Fruit fly (Drosophila melanogaster): Measurements from ENCODE around the gene CG45122.
A peak's percentile ranks its signal among the peaks of the same experiment; 100 is the strongest.

The CG45122 gene

DNA sequence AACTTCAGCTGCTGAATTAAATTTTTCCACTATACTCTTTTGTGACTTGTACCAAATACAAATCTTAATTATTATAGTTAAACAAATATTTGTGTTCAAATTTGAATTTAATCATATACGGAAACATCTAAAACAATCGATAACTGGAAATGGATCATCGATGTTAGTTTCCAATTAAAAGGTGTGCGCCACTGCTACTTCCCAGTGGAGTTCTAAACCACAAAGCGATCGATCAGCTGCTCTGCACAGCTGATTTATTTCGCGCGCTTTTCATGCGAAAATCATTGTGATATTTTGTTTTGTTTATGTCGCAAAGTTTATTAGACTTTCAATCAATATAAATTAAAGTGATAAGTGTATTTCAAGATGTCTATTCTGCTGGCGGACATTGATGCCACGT, 44.4 kb downstream of the CG45122 start, which contains the start of gene timeout (continued):
- TF ChIP-seq CG33213 (GFP tag; optimal IDR thresholded peaks at IDR 0.05) (peak; percentile 27), CG42726 (GFP tag; IDR thresholded peaks at IDR 0.05; ENCODE audit: partially characterized antibody) (peak; percentile 47; the same call in 1 of the 2 replicates), hkb (optimal IDR thresholded peaks at IDR 0.05) (no peak), hkb (GFP tag; IDR thresholded peaks at IDR 0.05) (no peak), MBD-R2 (GFP tag; IDR thresholded peaks at IDR 0.05) (peak; percentile 87), insv (GFP tag; optimal IDR thresholded peaks at IDR 0.05) (peak in 1 of 2 experiments; percentile 88), PHDP (tag; optimal IDR thresholded peaks at IDR 0.05) (no peak), toy (GFP tag; IDR thresholded peaks at IDR 0.05) (no peak), trem (tag; optimal IDR thresholded peaks at IDR 0.05) (peak; percentile 93), stc (GFP tag; IDR thresholded peaks at IDR 0.05) (no peak), CG10147 (GFP tag; optimal IDR thresholded peaks at IDR 0.05) (no peak), fd102C (GFP tag; optimal IDR thresholded peaks at IDR 0.05) (peak; percentile 26), CG5245 (GFP tag; optimal IDR thresholded peaks at IDR 0.05) (no peak), da (GFP tag; optimal IDR thresholded peaks at IDR 0.05) (no peak), Scr (GFP tag; IDR thresholded peaks at IDR 0.05; ENCODE audit: partially characterized antibody) (peak; percentile 70), CG6791 (GFP tag; IDR thresholded peaks at IDR 0.05; ENCODE audit: partially characterized antibody) (peak; percentile 76), BEAF-32 (GFP tag; optimal IDR thresholded peaks at IDR 0.05) (peak; percentile 75), CG11504 (tag; optimal IDR thresholded peaks at IDR 0.05) (peak; percentile 35), CG1603 (tag; optimal IDR thresholded peaks at IDR 0.05) (peak; percentile 81), NFAT (GFP tag; IDR thresholded peaks at IDR 0.05) (no peak), CG16863 (GFP tag; optimal IDR thresholded peaks at IDR 0.05) (no peak), hb (GFP tag; IDR thresholded peaks at IDR 0.05; ENCODE audit: partially characterized antibody) (peak; percentile 20; the same call in 1 of the 3 replicates), ara (GFP tag; IDR thresholded peaks at IDR 0.05) (no peak), CG6689 (GFP tag; IDR thresholded peaks at IDR 0.05) (no peak)

DNA sequence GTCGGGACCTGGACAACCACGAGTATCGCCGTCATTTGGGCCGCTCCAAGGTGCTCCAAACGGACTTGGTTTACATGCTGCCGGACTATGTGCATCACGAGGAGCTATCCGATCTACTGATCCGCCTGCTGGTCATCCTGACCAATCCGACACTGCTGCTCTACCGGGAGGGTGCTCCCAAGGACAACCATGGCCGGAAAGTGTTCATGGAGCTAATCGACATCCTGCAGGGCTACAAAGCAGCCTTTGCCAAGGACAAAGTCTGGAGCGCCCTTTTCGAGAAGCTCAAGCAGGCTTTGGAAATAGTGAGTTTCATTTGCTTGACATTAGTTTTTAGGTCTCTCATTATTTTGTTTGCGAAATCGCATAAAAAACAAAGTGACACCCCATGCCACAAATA, 45.0 kb downstream of the CG45122 start, which contains the start of gene CG34308:
Gene CG34308, plus strand, starts transcription at position 301 of the 400 bp plus-strand sequence.
- TF ChIP-seq abd-A (tag; optimal IDR thresholded peaks at IDR 0.05) (no peak), CG9609 (GFP tag; optimal IDR thresholded peaks at IDR 0.05) (no peak), ken (GFP tag; IDR thresholded peaks at IDR 0.05) (0 out of 3 replicates have a peak, but pooled peaks have one; percentile 26), Lhr (GFP tag; optimal IDR thresholded peaks at IDR 0.05) (no peak), CG6791 (GFP tag; IDR thresholded peaks at IDR 0.05; ENCODE audit: partially characterized antibody) (0 out of 3 replicates have a peak, but pooled peaks have one; percentile 8), CG34376 (GFP tag; optimal IDR thresholded peaks at IDR 0.05) (no peak), Med (GFP tag) (no peak)

DNA sequence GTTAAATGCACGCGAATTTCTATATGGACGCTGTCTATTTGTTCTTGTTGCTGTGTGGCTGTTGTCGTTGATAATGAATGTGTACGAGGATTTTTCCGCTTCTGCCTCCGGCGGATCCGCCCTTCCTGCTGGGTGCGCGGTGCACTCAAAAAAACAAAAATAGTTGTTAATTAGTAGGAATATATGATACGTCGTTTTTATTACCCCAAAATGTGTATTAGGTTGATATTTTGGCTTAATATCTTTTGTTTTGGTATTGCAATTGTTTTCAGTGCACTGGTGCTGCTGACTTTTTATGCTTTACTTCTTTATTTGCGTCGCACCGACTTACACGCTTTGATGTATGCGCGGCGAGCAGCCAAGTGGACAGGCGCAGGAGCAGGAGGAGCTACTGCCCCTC, 47.7 kb downstream of the CG45122 start:
- 0 out of 3 replicates have a peak, but pooled peaks have one; percentile 19 for TF ChIP-seq Aef1 (GFP tag; IDR thresholded peaks at IDR 0.05)
- peak; percentile 25; the same call in 1 of the 3 replicates for TF ChIP-seq tgo (GFP tag; IDR thresholded peaks at IDR 0.05)
- TF ChIP-seq CG4328 (GFP tag; optimal IDR thresholded peaks at IDR 0.05): no peak
- TF ChIP-seq CG15011 (GFP tag; optimal IDR thresholded peaks at IDR 0.05): no peak
- no peak for TF ChIP-seq CG12104 (GFP tag; optimal IDR thresholded peaks at IDR 0.05)
- 0 out of 2 replicates have a peak, but pooled peaks have one; percentile 8 for TF ChIP-seq CG14441 (GFP tag; IDR thresholded peaks at IDR 0.05)
- no peak for TF ChIP-seq CG31224 (GFP tag; IDR thresholded peaks at IDR 0.05)
- peak; percentile 17 for TF ChIP-seq lilli (GFP tag; optimal IDR thresholded peaks at IDR 0.05)
- peak; percentile 13; the same call in 1 of the 2 replicates for TF ChIP-seq CG14014 (GFP tag; IDR thresholded peaks at IDR 0.05)
- TF ChIP-seq cwo (GFP tag; optimal IDR thresholded peaks at IDR 0.05): peak; percentile 7
- no peak for TF ChIP-seq yki (optimal IDR thresholded peaks at IDR 0.05)
- TF ChIP-seq Deaf1 (tag; optimal IDR thresholded peaks at IDR 0.05): no peak
- 0 out of 2 replicates have a peak, but pooled peaks have one; percentile 28 for TF ChIP-seq CG9932 (GFP tag; IDR thresholded peaks at IDR 0.05)
- TF ChIP-seq Asciz (GFP tag; optimal IDR thresholded peaks at IDR 0.05): no peak
- TF ChIP-seq gcm (GFP tag; optimal IDR thresholded peaks at IDR 0.05): no peak
- TF ChIP-seq CG2889 (GFP tag; IDR thresholded peaks at IDR 0.05): no peak
- TF ChIP-seq CG2120 (GFP tag; optimal IDR thresholded peaks at IDR 0.05): peak; percentile 58
- TF ChIP-seq CG1024 (GFP tag; IDR thresholded peaks at IDR 0.05): no peak
- TF ChIP-seq CG11504 (tag; optimal IDR thresholded peaks at IDR 0.05): peak; percentile 4
- TF ChIP-seq CG10979 (tag; optimal IDR thresholded peaks at IDR 0.05): no peak
- no peak for TF ChIP-seq Vsx1 (GFP tag; optimal IDR thresholded peaks at IDR 0.05)
